Fruit fly (Drosophila melanogaster): ENCODE measurements around the gene hkb.

Gene hkb

dm6 chr3R:4341177-4341576, 5.3 kb downstream of the hkb start:
- TF ChIP-seq CTCF (optimal IDR thresholded peaks at IDR 0.05) (no peak), CG8478 (optimal IDR thresholded peaks at IDR 0.05) (no peak)

- no peak for TF ChIP-seq CTCF (optimal IDR thresholded peaks at IDR 0.05)
- TF ChIP-seq CG8478 (optimal IDR thresholded peaks at IDR 0.05) = no peak
Measured at dm6 chr3R:4340174-4340573, 6.3 kb downstream of the hkb start.

dm6 chr3R:4337580-4337979, 8.9 kb downstream of the hkb start, which contains the start of the genes Skp2 and CG1103:
Gene Skp2 (minus strand): TSS chr3R:4337674.
Gene CG1103 (plus strand): TSS chr3R:4337755.
- TF ChIP-seq CG8478 (optimal IDR thresholded peaks at IDR 0.05) (no peak), CTCF (optimal IDR thresholded peaks at IDR 0.05) (peak in 1 of 2 experiments; percentile 34)

- TF ChIP-seq CG8478 (optimal IDR thresholded peaks at IDR 0.05) (no peak), CTCF (optimal IDR thresholded peaks at IDR 0.05) (no peak)
Measured at dm6 chr3R:4334798-4335197, 11.6 kb downstream of the hkb start, which contains the start of gene CG14645. Gene CG14645 (plus strand): TSS chr3R:4335098.

- TF ChIP-seq CG8478 (optimal IDR thresholded peaks at IDR 0.05) (no peak), CTCF (optimal IDR thresholded peaks at IDR 0.05) (peak; percentile 18 to 34)
Measured at dm6 chr3R:4333964-4334363, 12.5 kb downstream of the hkb start, which contains the start of gene CG9776. Gene CG9776 (minus strand): TSS chr3R:4334071.

- no peak for TF ChIP-seq CG8478 (optimal IDR thresholded peaks at IDR 0.05)
- no peak for TF ChIP-seq CTCF (optimal IDR thresholded peaks at IDR 0.05)
Measured at dm6 chr3R:4319507-4320138, 26.8 kb downstream of the hkb start, which contains the start of gene CG9795. Gene CG9795 (plus strand): TSS chr3R:4319683.

- TF ChIP-seq CG8478 (optimal IDR thresholded peaks at IDR 0.05) = no peak
- TF ChIP-seq CTCF (optimal IDR thresholded peaks at IDR 0.05) = no peak
Measured at dm6 chr3R:4318999-4319398, 27.4 kb downstream of the hkb start, which contains the start of gene Syt14. Gene Syt14 (minus strand): TSS chr3R:4319069.

- TF ChIP-seq CG8478 (optimal IDR thresholded peaks at IDR 0.05) = no peak
Measured at dm6 chr3R:4318589-4318988, 27.9 kb downstream of the hkb start.

dm6 chr3R:4311067-4311723, 35.3 kb downstream of the hkb start, which contains the start of gene Suv3:
Gene Suv3 (plus strand): TSS chr3R:4311555.
- no peak for TF ChIP-seq CTCF (optimal IDR thresholded peaks at IDR 0.05)
- no peak for TF ChIP-seq CG8478 (optimal IDR thresholded peaks at IDR 0.05)

- no peak for TF ChIP-seq CTCF (optimal IDR thresholded peaks at IDR 0.05)
- no peak for TF ChIP-seq CG8478 (optimal IDR thresholded peaks at IDR 0.05)
Measured at dm6 chr3R:4310683-4311066, 35.8 kb downstream of the hkb start, which contains the start of gene Vps24. Gene Vps24 (minus strand): TSS chr3R:4310947.

dm6 chr3R:4308708-4309107, 37.7 kb downstream of the hkb start:
- TF ChIP-seq CG8478 (optimal IDR thresholded peaks at IDR 0.05) = no peak
- TF ChIP-seq CTCF (optimal IDR thresholded peaks at IDR 0.05) = no peak

dm6 chr3R:4307664-4308416, 38.6 kb downstream of the hkb start, which contains the start of gene MP1:
Gene MP1 (plus strand): TSS chr3R:4307908.
- TF ChIP-seq CTCF (optimal IDR thresholded peaks at IDR 0.05) (no peak), CG8478 (optimal IDR thresholded peaks at IDR 0.05) (no peak)

dm6 chr3R:4301485-4301884, 45.0 kb downstream of the hkb start:
- TF ChIP-seq CG8478 (optimal IDR thresholded peaks at IDR 0.05) = no peak
- no peak for TF ChIP-seq CTCF (optimal IDR thresholded peaks at IDR 0.05)

All from S2 (cell line).